Worm (Caenorhabditis elegans): ENCODE data around the gene uncp-18.

The uncp-18 gene

ce11 chrIV:390279-390678 is at the start of gene uncp-18, which contains the start of gene ears-2:
Gene uncp-18 (plus strand): TSS chrIV:390560.
Gene ears-2 (minus strand): TSS chrIV:390468.
- TF ChIP-seq hnd-1 (tag; optimal IDR thresholded peaks at IDR 0.05), result peak; percentile 95
- peak; percentile 99 for TF ChIP-seq hmg-4 (GFP tag; optimal IDR thresholded peaks at IDR 0.05)
- TF ChIP-seq pes-1 (GFP tag; IDR thresholded peaks at IDR 0.05), result peak; percentile 97
- TF ChIP-seq ets-7 (tag; optimal IDR thresholded peaks at IDR 0.05), result peak; percentile 85
- TF ChIP-seq sea-1 (GFP tag; conservative IDR thresholded peaks at IDR 0.05), result peak; percentile 99
- peak; percentile 88 for TF ChIP-seq aly-1 (tag; optimal IDR thresholded peaks at IDR 0.05)
- peak; percentile 97 for TF ChIP-seq ceh-13 (GFP tag; optimal IDR thresholded peaks at IDR 0.05)
- peak; percentile 94 for TF ChIP-seq scrt-1 (GFP tag; IDR thresholded peaks at IDR 0.05)
- peak; percentile 95 for TF ChIP-seq ceh-36 (tag; optimal IDR thresholded peaks at IDR 0.05)
- no peak for TF ChIP-seq ama-1 (optimal IDR thresholded peaks at IDR 0.05)
- peak; percentile 92 for TF ChIP-seq B0310.2 (tag; optimal IDR thresholded peaks at IDR 0.05)
- TF ChIP-seq F13C5.2 (tag; optimal IDR thresholded peaks at IDR 0.05), result peak; percentile 99
- peak; percentile 88 for TF ChIP-seq flt-1 (GFP tag; IDR thresholded peaks at IDR 0.05)
- peak; percentile 97 for TF ChIP-seq tbx-37 (GFP tag; conservative IDR thresholded peaks at IDR 0.05)
- peak; percentile 95 for TF ChIP-seq tbx-11 (GFP tag; IDR thresholded peaks at IDR 0.05)
- TF ChIP-seq tra-4 (tag; optimal IDR thresholded peaks at IDR 0.05), result peak; percentile 92
- TF ChIP-seq hmbx-1 (tag; optimal IDR thresholded peaks at IDR 0.05), result peak; percentile 91

ce11 chrIV:343279-343678 is 47.1 kb upstream of the uncp-18 start:
- TF ChIP-seq pes-1 (GFP tag; IDR thresholded peaks at IDR 0.05), result no peak
- TF ChIP-seq ceh-36 (tag; optimal IDR thresholded peaks at IDR 0.05), result no peak
- no peak for TF ChIP-seq hmg-4 (GFP tag; optimal IDR thresholded peaks at IDR 0.05)
- TF ChIP-seq B0310.2 (tag; optimal IDR thresholded peaks at IDR 0.05), result no peak
- TF ChIP-seq ama-1 (optimal IDR thresholded peaks at IDR 0.05), result no peak
- no peak for TF ChIP-seq ceh-13 (GFP tag; optimal IDR thresholded peaks at IDR 0.05)

- no peak for TF ChIP-seq ets-7 (tag; optimal IDR thresholded peaks at IDR 0.05)
These were observed 25.4 kb upstream of the uncp-18 start for ce11 chrIV:364983-365382.

DNA sequence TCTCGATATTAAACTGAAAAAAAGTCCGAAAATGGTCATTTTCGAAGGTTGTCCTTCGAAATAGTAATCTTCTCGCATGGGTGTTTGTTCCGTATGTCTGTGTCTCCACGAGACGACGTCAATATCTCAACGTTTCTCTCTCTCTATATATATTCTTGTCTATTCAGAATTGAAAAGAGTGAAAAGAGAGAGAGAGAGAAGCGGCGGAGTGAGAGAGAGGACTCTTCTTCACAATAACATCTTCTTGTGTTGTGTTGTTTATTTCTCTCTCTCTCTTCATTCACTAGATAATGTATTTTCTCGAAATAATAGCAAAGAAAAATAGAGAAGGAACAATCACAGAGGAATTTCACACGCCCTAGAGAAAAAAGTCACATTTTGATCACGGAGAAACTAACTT is 24.0 kb upstream of the uncp-18 start:
- TF ChIP-seq hnd-1 (tag; optimal IDR thresholded peaks at IDR 0.05) (no peak), B0310.2 (tag; optimal IDR thresholded peaks at IDR 0.05) (no peak), pes-1 (GFP tag; IDR thresholded peaks at IDR 0.05) (no peak)

ce11 chrIV:372146-372789 is 18.1 kb upstream of the uncp-18 start:
- TF ChIP-seq hnd-1 (tag; optimal IDR thresholded peaks at IDR 0.05), result no peak
- TF ChIP-seq ceh-36 (tag; optimal IDR thresholded peaks at IDR 0.05), result no peak
- peak; percentile 22 for TF ChIP-seq F13C5.2 (tag; optimal IDR thresholded peaks at IDR 0.05)
- TF ChIP-seq ets-7 (tag; optimal IDR thresholded peaks at IDR 0.05), result no peak

DNA sequence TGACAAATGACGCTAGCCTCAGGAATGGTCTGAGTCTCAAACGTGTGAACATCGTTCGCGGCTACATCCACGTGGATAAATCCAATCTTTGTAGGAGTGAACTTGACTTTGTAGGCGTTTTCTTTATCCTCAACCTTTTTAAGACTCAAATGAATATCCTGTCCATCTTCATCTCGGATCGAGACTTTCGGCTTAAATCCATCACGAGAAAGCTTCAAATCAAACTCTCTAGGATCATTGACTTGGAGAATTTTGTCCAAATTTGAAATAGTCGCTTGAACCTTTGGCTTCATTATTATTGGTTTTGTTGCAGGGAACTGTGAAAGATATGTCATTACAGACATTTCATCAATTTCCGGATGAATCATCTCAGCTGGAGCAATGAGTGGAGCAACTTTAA is 16.4 kb upstream of the uncp-18 start:
- TF ChIP-seq B0310.2 (tag; optimal IDR thresholded peaks at IDR 0.05), result no peak
- TF ChIP-seq aly-1 (tag; optimal IDR thresholded peaks at IDR 0.05), result no peak
- no peak for TF ChIP-seq ceh-13 (GFP tag; optimal IDR thresholded peaks at IDR 0.05)
- TF ChIP-seq pes-1 (GFP tag; IDR thresholded peaks at IDR 0.05), result no peak
- TF ChIP-seq F13C5.2 (tag; optimal IDR thresholded peaks at IDR 0.05), result no peak
- no peak for TF ChIP-seq ama-1 (optimal IDR thresholded peaks at IDR 0.05)
- TF ChIP-seq flt-1 (GFP tag; IDR thresholded peaks at IDR 0.05), result no peak
- TF ChIP-seq hmbx-1 (tag; optimal IDR thresholded peaks at IDR 0.05), result no peak
- no peak for TF ChIP-seq hnd-1 (tag; optimal IDR thresholded peaks at IDR 0.05)
- TF ChIP-seq tbx-37 (GFP tag; conservative IDR thresholded peaks at IDR 0.05), result no peak
- no peak for TF ChIP-seq ets-7 (tag; optimal IDR thresholded peaks at IDR 0.05)
- no peak for TF ChIP-seq tra-4 (tag; optimal IDR thresholded peaks at IDR 0.05)

DNA sequence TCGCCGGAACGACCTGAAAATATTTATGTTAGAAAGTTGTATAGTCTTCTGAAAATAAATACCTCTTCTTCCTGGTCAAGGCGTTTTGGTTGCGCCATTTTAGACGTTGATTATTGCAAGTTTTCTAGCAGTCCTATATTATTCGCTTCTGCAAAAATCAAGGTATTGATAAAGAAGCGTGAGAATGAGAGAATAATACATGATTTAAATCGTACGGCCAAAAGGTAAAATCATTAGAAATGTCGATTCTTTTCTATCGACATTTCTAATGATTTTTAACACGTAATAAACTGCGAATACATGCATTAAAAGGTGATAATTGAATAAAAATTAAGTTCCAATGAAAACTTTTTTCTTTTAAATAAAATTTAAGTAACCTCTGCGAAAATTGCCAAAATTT is 14.4 kb upstream of the uncp-18 start, which contains the start of gene fln-1:
fln-1 (minus strand) TSS at position 101 of the 400 bp plus-strand sequence.
- TF ChIP-seq ceh-36 (tag; optimal IDR thresholded peaks at IDR 0.05) (no peak), tra-4 (tag; optimal IDR thresholded peaks at IDR 0.05) (no peak), ama-1 (optimal IDR thresholded peaks at IDR 0.05) (no peak)

DNA sequence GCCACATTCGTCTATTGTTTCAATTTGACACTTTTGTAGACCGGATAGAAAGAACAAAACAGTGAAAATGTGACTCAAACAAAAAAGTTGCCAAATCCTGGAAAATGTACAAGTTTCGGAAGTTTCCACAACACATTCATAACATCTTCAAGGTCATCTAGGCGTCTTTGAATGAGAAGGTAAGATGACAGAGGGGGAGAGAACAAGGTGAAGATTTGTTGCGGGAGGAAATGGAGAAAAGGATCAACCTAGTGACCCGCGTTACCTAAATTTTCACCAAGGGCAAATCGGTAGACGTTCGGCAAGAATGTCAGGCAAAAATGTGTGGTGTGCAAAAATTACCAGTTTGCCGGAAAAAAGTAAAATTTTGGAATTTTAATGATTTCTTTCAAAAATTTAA is 12.6 kb upstream of the uncp-18 start:
- no peak for TF ChIP-seq tbx-11 (GFP tag; IDR thresholded peaks at IDR 0.05)
- no peak for TF ChIP-seq tra-4 (tag; optimal IDR thresholded peaks at IDR 0.05)
- TF ChIP-seq ets-7 (tag; optimal IDR thresholded peaks at IDR 0.05), result no peak
- no peak for TF ChIP-seq hmg-4 (GFP tag; optimal IDR thresholded peaks at IDR 0.05)
- no peak for TF ChIP-seq pes-1 (GFP tag; IDR thresholded peaks at IDR 0.05)
- no peak for TF ChIP-seq aly-1 (tag; optimal IDR thresholded peaks at IDR 0.05)
- TF ChIP-seq flt-1 (GFP tag; IDR thresholded peaks at IDR 0.05), result no peak
- TF ChIP-seq F13C5.2 (tag; optimal IDR thresholded peaks at IDR 0.05), result no peak
- TF ChIP-seq ama-1 (optimal IDR thresholded peaks at IDR 0.05), result no peak
- TF ChIP-seq B0310.2 (tag; optimal IDR thresholded peaks at IDR 0.05), result no peak

DNA sequence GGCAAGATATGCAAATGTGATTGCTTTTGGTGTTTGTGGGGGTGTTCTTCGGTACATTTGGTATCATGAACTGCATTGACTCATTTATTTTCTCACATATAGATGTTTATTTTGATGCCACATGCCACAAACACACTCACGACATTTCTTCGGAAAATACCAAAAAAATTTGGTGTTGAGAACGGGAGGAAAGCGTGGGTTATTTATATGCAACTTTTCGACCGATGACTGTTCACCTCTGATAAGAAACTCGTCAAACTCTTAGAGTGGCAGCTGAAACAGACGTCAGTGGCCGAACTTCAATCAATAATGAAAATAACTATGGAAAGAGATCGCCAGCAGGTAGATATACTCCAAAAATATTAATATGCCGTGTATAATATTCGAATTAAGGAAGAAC is 12.0 kb upstream of the uncp-18 start:
- TF ChIP-seq ama-1 (optimal IDR thresholded peaks at IDR 0.05) (no peak), pes-1 (GFP tag; IDR thresholded peaks at IDR 0.05) (no peak)

All from whole organism, early embryonic.